Worm (Caenorhabditis elegans): ENCODE results near the gene C44C10.15.

DNA sequence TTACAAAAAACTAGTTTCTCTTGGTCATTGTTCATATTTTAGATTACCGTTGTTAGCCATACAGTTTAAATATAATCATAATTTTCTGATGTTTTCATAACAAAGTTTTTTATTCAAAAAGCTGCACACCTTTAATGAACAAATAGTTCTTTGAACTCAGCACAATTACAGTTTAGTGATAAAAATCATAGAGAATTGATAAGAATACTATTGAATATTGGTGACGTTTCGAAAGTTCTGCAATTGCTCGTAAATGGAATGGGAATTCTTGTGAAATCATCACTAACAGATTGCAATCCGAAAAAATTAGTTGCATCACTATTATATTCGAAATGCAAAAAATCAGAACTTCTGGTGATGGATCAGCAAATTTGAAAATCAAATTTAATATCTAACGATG lies 33.9 kb upstream of the C44C10.15 start:
- TF ChIP-seq lin-11 (tag; optimal IDR thresholded peaks at IDR 0.05), result no peak
- TF ChIP-seq ahr-1 (tag; optimal IDR thresholded peaks at IDR 0.05), result no peak

Data from whole organism, late embryonic.